Fruit fly (Drosophila melanogaster): Measurements from ENCODE around the gene CG31635.

Gene CG31635

DNA sequence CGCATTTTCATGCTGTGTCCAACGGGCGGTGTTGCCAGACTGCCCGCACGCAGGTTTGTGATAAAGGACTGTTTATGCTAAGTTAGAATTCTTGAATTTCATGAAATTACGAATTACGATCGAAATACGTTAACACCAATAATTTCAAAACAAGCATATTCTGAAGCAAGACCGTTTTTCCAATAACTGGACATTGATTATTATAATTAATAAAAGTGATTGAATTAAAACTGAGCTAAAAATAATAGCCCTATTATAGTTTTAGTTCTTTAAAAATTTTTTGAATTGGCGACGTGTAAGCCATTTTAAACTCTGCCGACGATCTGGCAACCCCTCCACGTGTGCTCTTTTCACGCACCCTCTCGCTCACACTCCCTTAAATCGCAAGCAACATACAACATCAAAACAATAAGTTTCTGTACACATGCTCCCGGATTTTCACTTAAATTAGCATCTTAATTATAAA, 718 bp downstream of the CG31635 start (continued):
- TF ChIP-seq Deaf1 (tag; optimal IDR thresholded peaks at IDR 0.05) (peak; percentile 83), zfh1 (GFP tag; IDR thresholded peaks at IDR 0.05) (peak; percentile 90), NC2β (GFP tag; optimal IDR thresholded peaks at IDR 0.05) (peak; percentile 85), tio (GFP tag; optimal IDR thresholded peaks at IDR 0.05) (peak; percentile 96), ind (GFP tag; optimal IDR thresholded peaks at IDR 0.05) (peak; percentile 95), sens (GFP tag) (peak; percentile 99), tna (GFP tag; IDR thresholded peaks at IDR 0.05; ENCODE audit: partially characterized antibody) (no peak), da (GFP tag; optimal IDR thresholded peaks at IDR 0.05) (peak; percentile 86), CG1647 (GFP tag; optimal IDR thresholded peaks at IDR 0.05) (peak; percentile 87), Pdp1 (GFP tag; optimal IDR thresholded peaks at IDR 0.05) (peak; percentile 66 to 94), CG8290 (GFP tag; optimal IDR thresholded peaks at IDR 0.05) (peak; percentile 89), CG8290 (tag; optimal IDR thresholded peaks at IDR 0.05) (peak; percentile 88 to 92), Blimp-1 (GFP tag; optimal IDR thresholded peaks at IDR 0.05) (peak; percentile 91), btn (GFP tag; optimal IDR thresholded peaks at IDR 0.05) (peak; percentile 29), CG3163 (GFP tag; optimal IDR thresholded peaks at IDR 0.05) (peak; percentile 92), nmo (GFP tag; optimal IDR thresholded peaks at IDR 0.05) (peak; percentile 97), CG2116 (GFP tag; optimal IDR thresholded peaks at IDR 0.05) (peak; percentile 81), Mrtf (GFP tag; IDR thresholded peaks at IDR 0.05) (peak; percentile 91), repo (GFP tag; optimal IDR thresholded peaks at IDR 0.05) (peak; percentile 84), CG42726 (GFP tag; IDR thresholded peaks at IDR 0.05; ENCODE audit: partially characterized antibody) (no peak), Side (GFP tag; optimal IDR thresholded peaks at IDR 0.05) (peak; percentile 88), CG16779 (GFP tag; IDR thresholded peaks at IDR 0.05) (peak; percentile 77), dan (GFP tag; IDR thresholded peaks at IDR 0.05) (no peak), abd-A (tag; optimal IDR thresholded peaks at IDR 0.05) (no peak), tin (GFP tag; optimal IDR thresholded peaks at IDR 0.05) (peak; percentile 96), Xrp1 (GFP tag; IDR thresholded peaks at IDR 0.05) (peak; percentile 95), grn (GFP tag; optimal IDR thresholded peaks at IDR 0.05) (peak; percentile 79), phol (tag; optimal IDR thresholded peaks at IDR 0.05) (peak; percentile 97), CG6175 (GFP tag; IDR thresholded peaks at IDR 0.05) (peak; percentile 74; the same call in 2 of the 3 replicates), Rfx (GFP tag; IDR thresholded peaks at IDR 0.05) (peak; percentile 94), Fer1 (GFP tag; optimal IDR thresholded peaks at IDR 0.05) (peak; percentile 97), ERR (GFP tag; optimal IDR thresholded peaks at IDR 0.05) (peak; percentile 81), Mad (GFP tag; optimal IDR thresholded peaks at IDR 0.05) (peak; percentile 95), pho (GFP tag; optimal IDR thresholded peaks at IDR 0.05) (peak; percentile 95), ara (GFP tag; IDR thresholded peaks at IDR 0.05) (peak; percentile 86), Stat92E (GFP tag; optimal IDR thresholded peaks at IDR 0.05) (no peak), Sin3A (optimal IDR thresholded peaks at IDR 0.05) (peak; percentile 66), CG11504 (tag; optimal IDR thresholded peaks at IDR 0.05) (peak; percentile 96), gsb-n (tag; optimal IDR thresholded peaks at IDR 0.05) (peak; percentile 83), CG14050 (GFP tag; IDR thresholded peaks at IDR 0.05) (peak; percentile 90), ATbp (GFP tag; optimal IDR thresholded peaks at IDR 0.05) (peak; percentile 92), PHDP (tag; optimal IDR thresholded peaks at IDR 0.05) (peak; percentile 96), jumu (GFP tag; optimal IDR thresholded peaks at IDR 0.05) (peak; percentile 88), CG18619 (GFP tag; optimal IDR thresholded peaks at IDR 0.05) (peak; percentile 95), CG13287 (GFP tag; IDR thresholded peaks at IDR 0.05; ENCODE audit: partially characterized antibody) (no peak; the same call in 1 of the 2 replicates), CG12769 (tag; optimal IDR thresholded peaks at IDR 0.05) (peak; percentile 93), CG8478 (optimal IDR thresholded peaks at IDR 0.05) (no peak), trh (GFP tag; optimal IDR thresholded peaks at IDR 0.05) (peak; percentile 94), CG6689 (GFP tag; IDR thresholded peaks at IDR 0.05) (peak; percentile 96), CG10267 (tag; optimal IDR thresholded peaks at IDR 0.05) (peak; percentile 89), CG15601 (tag; optimal IDR thresholded peaks at IDR 0.05) (peak; percentile 92), Spps (tag; optimal IDR thresholded peaks at IDR 0.05) (peak; percentile 86)

Measured in whole organism, embryonic.